Worm (Caenorhabditis elegans) whole organism, L1 larva: ENCODE measurements around the gene stdh-3.

ENCODE experiments used
- ces-1 ChIP-seq: fragments of 150-350 bp; optimal IDR thresholded peaks from 2 replicates; lab custom pipeline; 2014; ENCODE audit warnings: missing biosample characterization, missing genetic modification reagents, missing genetic modification characterization
- fkh-10 ChIP-seq: sonication (generic microtip); optimal IDR thresholded peaks from 2 replicates; lab custom pipeline; 2017; ENCODE audit warnings: missing biosample characterization, missing genetic modification reagents, missing genetic modification characterization
- lin-15B ChIP-seq: fragments of 150-350 bp; sonication (generic microtip); optimal IDR thresholded peaks from 3 replicates; lab custom pipeline; 2014; ENCODE audit warnings: missing biosample characterization, missing genetic modification characterization
- nhr-71 ChIP-seq: sonication (generic microtip); optimal IDR thresholded peaks from 2 replicates; lab custom pipeline; 2016; ENCODE audit warnings: mild to moderate bottlenecking, missing genetic modification characterization, moderate library complexity, missing compliant biosample characterization
- skn-1 ChIP-seq: fragments of 150-350 bp; optimal IDR thresholded peaks from 2 replicates; lab custom pipeline; 2014; ENCODE audit warnings: missing biosample characterization, missing genetic modification characterization
- unc-62 ChIP-seq: fragments of 150-350 bp; optimal IDR thresholded peaks from 2 replicates; lab custom pipeline; 2014; ENCODE audit warnings: missing biosample characterization, missing genetic modification reagents, missing genetic modification characterization
- ztf-11 ChIP-seq, 2 experiments: sonication (generic microtip); optimal IDR thresholded peaks; 2 replicates each; lab custom pipeline; 2016 to 2017; ENCODE audit warnings: missing genetic modification characterization in 2 of 2, missing biosample characterization in 1 of 2, missing compliant biosample characterization in 1 of 2
- ztf-4 ChIP-seq: fragments of 150-350 bp; optimal IDR thresholded peaks from 2 replicates; lab custom pipeline; 2014; ENCODE audit warnings: missing biosample characterization, missing genetic modification characterization

DNA sequence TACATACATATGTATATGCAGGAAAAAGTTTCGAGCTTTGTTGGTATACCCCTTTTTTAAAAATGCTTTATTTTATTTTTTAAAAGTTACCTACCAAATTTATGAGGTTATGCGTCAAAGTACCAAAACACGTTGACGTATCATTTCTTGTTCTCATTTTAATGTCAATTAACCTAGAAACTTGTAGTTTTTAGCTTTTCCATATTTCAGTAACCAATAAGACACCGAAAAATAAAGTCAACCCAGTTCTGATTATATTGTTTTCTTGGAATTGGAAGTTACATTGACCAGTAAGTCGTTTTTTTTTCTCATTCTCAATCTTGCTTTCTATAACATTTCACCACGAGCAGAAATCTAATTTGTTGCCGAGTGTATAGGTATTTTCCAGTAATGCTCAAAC is 32.4 kb downstream of the stdh-3 start, which contains the start of gene srw-145:
- TF ChIP-seq fkh-10 (GFP tag; lab: Kevin White, UChicago) (no peak), ces-1 (GFP tag; lab: Kevin White, UChicago) (no peak), unc-62 (no peak), ztf-4 (tag; lab: Kevin White, UChicago) (no peak), lin-15B (no peak), ztf-11 (tag; optimal IDR thresholded peaks at IDR 0.05; lab: Kevin White, UChicago) (no peak), nhr-71 (tag; lab: Kevin White, UChicago) (peak; percentile 48), skn-1 (tag; lab: Kevin White, UChicago) (no peak)
